Fruit fly (Drosophila melanogaster): ENCODE data around the gene CG11309.
A peak's percentile ranks its signal among the peaks of the same experiment; 100 is the strongest.

The CG11309 gene

dm6 chr3L:21304400-21304799 lies at the start of gene CG11309, which contains the start of gene CG7632:
TSS of gene CG11309 (minus strand) at chr3L:21304658.
TSS of gene CG7632 (plus strand) at chr3L:21304697.
- peak; percentile 98 for TF ChIP-seq ovo (GFP tag; optimal IDR thresholded peaks at IDR 0.05)
- peak; percentile 99 for TF ChIP-seq Mnt (GFP tag; optimal IDR thresholded peaks at IDR 0.05)
- peak; percentile 100 for TF ChIP-seq CG33017 (tag; optimal IDR thresholded peaks at IDR 0.05)
- peak; percentile 96 for TF ChIP-seq pad (GFP tag; optimal IDR thresholded peaks at IDR 0.05)
- TF ChIP-seq bab1 (GFP tag; optimal IDR thresholded peaks at IDR 0.05): peak; percentile 100
- peak; percentile 99 for TF ChIP-seq Crg-1 (GFP tag; optimal IDR thresholded peaks at IDR 0.05)
- peak; percentile 98 for TF ChIP-seq Clk (GFP tag; optimal IDR thresholded peaks at IDR 0.05)
- peak; percentile 99 for TF ChIP-seq CG5204 (GFP tag; optimal IDR thresholded peaks at IDR 0.05)
- peak; percentile 96 for TF ChIP-seq tj (GFP tag; optimal IDR thresholded peaks at IDR 0.05)
- peak; percentile 100 for TF ChIP-seq CG12768 (GFP tag; optimal IDR thresholded peaks at IDR 0.05)
- no peak for TF ChIP-seq cnc (optimal IDR thresholded peaks at IDR 0.05)
- peak; percentile 99 for TF ChIP-seq CG1620 (GFP tag; optimal IDR thresholded peaks at IDR 0.05)
- TF ChIP-seq cic (GFP tag; optimal IDR thresholded peaks at IDR 0.05): peak; percentile 96
- peak; percentile 99 for TF ChIP-seq CG14711 (tag; optimal IDR thresholded peaks at IDR 0.05)
- peak; percentile 99 for TF ChIP-seq Hr96 (GFP tag; optimal IDR thresholded peaks at IDR 0.05)
- peak; percentile 100 for TF ChIP-seq CG7101 (tag; optimal IDR thresholded peaks at IDR 0.05)
- peak; percentile 100 for TF ChIP-seq CG7045 (GFP tag; optimal IDR thresholded peaks at IDR 0.05)
- peak; percentile 99 for TF ChIP-seq toe (GFP tag; optimal IDR thresholded peaks at IDR 0.05)
- peak; percentile 100 for TF ChIP-seq CG11617 (GFP tag; optimal IDR thresholded peaks at IDR 0.05)
- TF ChIP-seq kay (GFP tag; ENCODE audit: borderline replicate concordance): peak; percentile 98

dm6 chr3L:21348983-21349432 lies 44.5 kb upstream of the CG11309 start, which contains the start of gene ebd2:
TSS of gene ebd2 (minus strand) at chr3L:21349288.
- no peak for TF ChIP-seq Crg-1 (GFP tag; optimal IDR thresholded peaks at IDR 0.05)
- no peak for TF ChIP-seq CG12768 (GFP tag; optimal IDR thresholded peaks at IDR 0.05)
- no peak for TF ChIP-seq CG7045 (GFP tag; optimal IDR thresholded peaks at IDR 0.05)
- TF ChIP-seq bab1 (GFP tag; optimal IDR thresholded peaks at IDR 0.05): no peak
- no peak for TF ChIP-seq CG33017 (tag; optimal IDR thresholded peaks at IDR 0.05)
- no peak for TF ChIP-seq tj (GFP tag; optimal IDR thresholded peaks at IDR 0.05)
- TF ChIP-seq cic (GFP tag; optimal IDR thresholded peaks at IDR 0.05): peak; percentile 18
- no peak for TF ChIP-seq CG5204 (GFP tag; optimal IDR thresholded peaks at IDR 0.05)
- TF ChIP-seq CG11617 (GFP tag; optimal IDR thresholded peaks at IDR 0.05): no peak
- no peak for TF ChIP-seq Clk (GFP tag; optimal IDR thresholded peaks at IDR 0.05)
- no peak for TF ChIP-seq toe (GFP tag; optimal IDR thresholded peaks at IDR 0.05)
- no peak for TF ChIP-seq Mnt (GFP tag; optimal IDR thresholded peaks at IDR 0.05)
- peak; percentile 39 for TF ChIP-seq Hr96 (GFP tag; optimal IDR thresholded peaks at IDR 0.05)
- no peak for TF ChIP-seq ovo (GFP tag; optimal IDR thresholded peaks at IDR 0.05)
- TF ChIP-seq pad (GFP tag; optimal IDR thresholded peaks at IDR 0.05): no peak
- TF ChIP-seq CG7101 (tag; optimal IDR thresholded peaks at IDR 0.05): no peak
- TF ChIP-seq kay (GFP tag; ENCODE audit: borderline replicate concordance): no peak
- TF ChIP-seq CG1620 (GFP tag; optimal IDR thresholded peaks at IDR 0.05): no peak

- TF ChIP-seq Mnt (GFP tag; optimal IDR thresholded peaks at IDR 0.05) (no peak), CG7045 (GFP tag; optimal IDR thresholded peaks at IDR 0.05) (no peak), toe (GFP tag; optimal IDR thresholded peaks at IDR 0.05) (no peak), CG11617 (GFP tag; optimal IDR thresholded peaks at IDR 0.05) (no peak), CG12768 (GFP tag; optimal IDR thresholded peaks at IDR 0.05) (no peak), CG5204 (GFP tag; optimal IDR thresholded peaks at IDR 0.05) (peak; percentile 33), CG1620 (GFP tag; optimal IDR thresholded peaks at IDR 0.05) (no peak)
These were observed 42.9 kb upstream of the CG11309 start for dm6 chr3L:21347197-21347831.

dm6 chr3L:21346463-21347196 lies 42.2 kb upstream of the CG11309 start:
- no peak for TF ChIP-seq CG7101 (tag; optimal IDR thresholded peaks at IDR 0.05)
- no peak for TF ChIP-seq Clk (GFP tag; optimal IDR thresholded peaks at IDR 0.05)
- TF ChIP-seq bab1 (GFP tag; optimal IDR thresholded peaks at IDR 0.05): peak; percentile 17
- TF ChIP-seq CG33017 (tag; optimal IDR thresholded peaks at IDR 0.05): no peak
- TF ChIP-seq CG14711 (tag; optimal IDR thresholded peaks at IDR 0.05): no peak
- TF ChIP-seq ovo (GFP tag; optimal IDR thresholded peaks at IDR 0.05): peak; percentile 27
- TF ChIP-seq CG11617 (GFP tag; optimal IDR thresholded peaks at IDR 0.05): no peak
- no peak for TF ChIP-seq toe (GFP tag; optimal IDR thresholded peaks at IDR 0.05)
- TF ChIP-seq Mnt (GFP tag; optimal IDR thresholded peaks at IDR 0.05): no peak
- no peak for TF ChIP-seq pad (GFP tag; optimal IDR thresholded peaks at IDR 0.05)
- TF ChIP-seq Hr96 (GFP tag; optimal IDR thresholded peaks at IDR 0.05): no peak
- no peak for TF ChIP-seq CG7045 (GFP tag; optimal IDR thresholded peaks at IDR 0.05)
- no peak for TF ChIP-seq cnc (optimal IDR thresholded peaks at IDR 0.05)
- no peak for TF ChIP-seq CG12768 (GFP tag; optimal IDR thresholded peaks at IDR 0.05)
- TF ChIP-seq CG5204 (GFP tag; optimal IDR thresholded peaks at IDR 0.05): no peak
- no peak for TF ChIP-seq Crg-1 (GFP tag; optimal IDR thresholded peaks at IDR 0.05)
- no peak for TF ChIP-seq tj (GFP tag; optimal IDR thresholded peaks at IDR 0.05)
- TF ChIP-seq kay (GFP tag; ENCODE audit: borderline replicate concordance): peak; percentile 92

dm6 chr3L:21343254-21344083 lies 39.0 kb upstream of the CG11309 start, which contains the start of the genes Tbc1d8-9 and CG32436:
TSS of gene Tbc1d8-9 (minus strand) at chr3L:21343716.
TSS of gene CG32436 (plus strand) at chr3L:21344033.
- peak; percentile 9 for TF ChIP-seq CG11617 (GFP tag; optimal IDR thresholded peaks at IDR 0.05)
- TF ChIP-seq cic (GFP tag; optimal IDR thresholded peaks at IDR 0.05): peak; percentile 37
- no peak for TF ChIP-seq ovo (GFP tag; optimal IDR thresholded peaks at IDR 0.05)
- TF ChIP-seq CG33017 (tag; optimal IDR thresholded peaks at IDR 0.05): peak; percentile 27
- TF ChIP-seq tj (GFP tag; optimal IDR thresholded peaks at IDR 0.05): peak; percentile 33
- TF ChIP-seq cnc (optimal IDR thresholded peaks at IDR 0.05): no peak
- no peak for TF ChIP-seq CG5204 (GFP tag; optimal IDR thresholded peaks at IDR 0.05)
- no peak for TF ChIP-seq toe (GFP tag; optimal IDR thresholded peaks at IDR 0.05)
- no peak for TF ChIP-seq CG1620 (GFP tag; optimal IDR thresholded peaks at IDR 0.05)
- TF ChIP-seq CG14711 (tag; optimal IDR thresholded peaks at IDR 0.05): peak; percentile 5
- TF ChIP-seq Hr96 (GFP tag; optimal IDR thresholded peaks at IDR 0.05): no peak
- peak; percentile 67 for TF ChIP-seq Mnt (GFP tag; optimal IDR thresholded peaks at IDR 0.05)
- no peak for TF ChIP-seq CG12768 (GFP tag; optimal IDR thresholded peaks at IDR 0.05)
- TF ChIP-seq Crg-1 (GFP tag; optimal IDR thresholded peaks at IDR 0.05): no peak
- peak; percentile 17 for TF ChIP-seq CG7101 (tag; optimal IDR thresholded peaks at IDR 0.05)
- no peak for TF ChIP-seq kay (GFP tag; ENCODE audit: borderline replicate concordance)
- peak; percentile 42 for TF ChIP-seq CG7045 (GFP tag; optimal IDR thresholded peaks at IDR 0.05)
- TF ChIP-seq Clk (GFP tag; optimal IDR thresholded peaks at IDR 0.05): no peak
- no peak for TF ChIP-seq pad (GFP tag; optimal IDR thresholded peaks at IDR 0.05)
- TF ChIP-seq bab1 (GFP tag; optimal IDR thresholded peaks at IDR 0.05): peak; percentile 49
